Worm (Caenorhabditis elegans) whole organism, early embryonic: ENCODE measurements around the gene pei-2.

ENCODE experiments used
- B0310.2 ChIP-seq: sonication (generic microtip); optimal IDR thresholded peaks from 2 replicates; lab custom pipeline; 2016; ENCODE audit warnings: mild to moderate bottlenecking, missing genetic modification characterization, missing compliant biosample characterization
- ama-1 ChIP-seq: fragments of 150-350 bp; optimal IDR thresholded peaks from 2 replicates; lab custom pipeline; 2014
- ceh-13 ChIP-seq: fragments of 200-800 bp; sonication (Bioruptor generic); optimal IDR thresholded peaks from 2 replicates; lab custom pipeline; 2018; ENCODE audit warnings: mild to moderate bottlenecking, missing genetic modification characterization, missing compliant biosample characterization
- ceh-36 ChIP-seq: sonication (generic microtip); optimal IDR thresholded peaks from 2 replicates; lab custom pipeline; 2016; ENCODE audit warnings: missing genetic modification characterization, inconsistent platforms, missing compliant biosample characterization
- flt-1 ChIP-seq: fragments of 200-800 bp; sonication (Bioruptor generic); IDR thresholded peaks from 2 replicates; pipeline ENCODE4 v1.3.6; 2022; ENCODE audit warnings: missing genetic modification characterization, missing compliant biosample characterization
- hmbx-1 ChIP-seq: sonication (generic microtip); optimal IDR thresholded peaks from 2 replicates; lab custom pipeline; 2016; ENCODE audit warnings: mild to moderate bottlenecking, missing genetic modification characterization, missing compliant biosample characterization
- hmg-4 ChIP-seq: fragments of 200-800 bp; sonication (Bioruptor generic); optimal IDR thresholded peaks from 2 replicates; lab custom pipeline; 2018; ENCODE audit warnings: mild to moderate bottlenecking, missing genetic modification characterization, missing compliant biosample characterization
- hnd-1 ChIP-seq: sonication (generic microtip); optimal IDR thresholded peaks from 2 replicates; lab custom pipeline; 2016; ENCODE audit warnings: missing genetic modification characterization, missing compliant biosample characterization
- pes-1 ChIP-seq: fragments of 200-800 bp; sonication (Bioruptor generic); IDR thresholded peaks from 2 replicates; pipeline ENCODE4 v1.3.6; 2022; ENCODE audit warnings: missing genetic modification reagents, missing genetic modification characterization, missing compliant biosample characterization
- sea-1 ChIP-seq: fragments of 200-800 bp; sonication (Bioruptor generic); conservative IDR thresholded peaks from 2 replicates; pipeline ENCODE4 v1.3.6; 2022; ENCODE audit warnings: missing genetic modification characterization, missing compliant biosample characterization
- tbx-37 ChIP-seq: fragments of 200-800 bp; sonication (Bioruptor generic); conservative IDR thresholded peaks from 2 replicates; pipeline ENCODE4 v1.3.6; 2022; ENCODE audit warnings: missing genetic modification reagents, missing genetic modification characterization, missing compliant biosample characterization

DNA sequence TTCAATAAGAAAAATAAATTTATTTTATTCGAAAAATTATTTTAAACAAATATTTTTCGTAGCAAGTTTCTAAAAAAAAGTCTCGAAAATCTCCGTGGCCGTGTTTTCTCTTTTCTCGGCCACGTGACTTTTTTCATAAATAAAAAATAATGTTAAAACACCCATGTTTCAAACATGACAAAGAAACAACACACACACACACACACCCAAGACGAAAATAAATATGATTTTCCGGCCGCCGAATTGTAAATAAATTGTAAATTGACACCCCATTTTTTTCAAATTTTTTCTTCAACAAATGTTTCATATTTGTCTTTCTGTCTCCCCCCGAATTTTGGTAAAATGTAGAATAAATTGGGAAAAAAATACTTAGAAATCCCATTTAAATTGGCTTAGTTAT, 45.4 kb downstream of the pei-2 start:
- no peak for TF ChIP-seq ama-1
- TF ChIP-seq tbx-37 = no peak
- no peak for TF ChIP-seq hmg-4 (GFP tag; lab: Kevin White, UChicago)
- no peak for TF ChIP-seq pes-1 (GFP tag; lab: Robert Waterston, UW)
- no peak for TF ChIP-seq ceh-36 (tag; lab: Kevin White, UChicago)
- TF ChIP-seq hmbx-1 (tag; lab: Kevin White, UChicago) = no peak
- TF ChIP-seq hnd-1 (tag; lab: Kevin White, UChicago) = no peak
- TF ChIP-seq ceh-13 (GFP tag; lab: Kevin White, UChicago) = no peak
- no peak for TF ChIP-seq B0310.2 (tag; lab: Kevin White, UChicago)
- TF ChIP-seq sea-1 = no peak
- TF ChIP-seq flt-1 = no peak
